Worm (Caenorhabditis elegans): ENCODE data around the gene T24D5.6.

DNA sequence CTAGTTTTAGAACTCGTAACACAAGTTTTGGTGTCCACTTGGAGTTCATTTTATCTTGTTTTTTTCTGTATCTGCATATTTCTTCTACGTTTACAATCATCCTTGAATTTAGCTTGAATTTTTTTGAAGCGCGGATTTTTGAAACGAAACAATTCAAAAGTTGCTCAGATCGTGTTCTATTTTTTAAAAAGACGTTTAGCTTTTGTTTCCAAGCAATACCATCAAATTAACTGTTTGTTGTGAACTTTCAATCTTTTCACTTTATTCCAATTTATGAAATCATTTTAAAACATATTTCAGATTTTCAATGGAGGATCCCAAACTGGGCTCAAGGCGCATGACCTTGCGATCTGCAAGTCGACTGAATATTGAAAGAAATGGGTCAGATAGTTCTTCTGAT is 15.7 kb downstream of the T24D5.6 start, which contains the start of gene R09A8.2:
- TF ChIP-seq ama-1 (optimal IDR thresholded peaks at IDR 0.05) (no peak), unc-62 (GFP tag; optimal IDR thresholded peaks at IDR 0.05) (no peak), vab-15 (tag; optimal IDR thresholded peaks at IDR 0.05) (no peak), efl-3 (GFP tag; optimal IDR thresholded peaks at IDR 0.05) (no peak), fos-1 (tag; optimal IDR thresholded peaks at IDR 0.05) (no peak)
